Fruit fly (Drosophila melanogaster): ENCODE results near the gene CG1677.

CG1677 gene

DNA sequence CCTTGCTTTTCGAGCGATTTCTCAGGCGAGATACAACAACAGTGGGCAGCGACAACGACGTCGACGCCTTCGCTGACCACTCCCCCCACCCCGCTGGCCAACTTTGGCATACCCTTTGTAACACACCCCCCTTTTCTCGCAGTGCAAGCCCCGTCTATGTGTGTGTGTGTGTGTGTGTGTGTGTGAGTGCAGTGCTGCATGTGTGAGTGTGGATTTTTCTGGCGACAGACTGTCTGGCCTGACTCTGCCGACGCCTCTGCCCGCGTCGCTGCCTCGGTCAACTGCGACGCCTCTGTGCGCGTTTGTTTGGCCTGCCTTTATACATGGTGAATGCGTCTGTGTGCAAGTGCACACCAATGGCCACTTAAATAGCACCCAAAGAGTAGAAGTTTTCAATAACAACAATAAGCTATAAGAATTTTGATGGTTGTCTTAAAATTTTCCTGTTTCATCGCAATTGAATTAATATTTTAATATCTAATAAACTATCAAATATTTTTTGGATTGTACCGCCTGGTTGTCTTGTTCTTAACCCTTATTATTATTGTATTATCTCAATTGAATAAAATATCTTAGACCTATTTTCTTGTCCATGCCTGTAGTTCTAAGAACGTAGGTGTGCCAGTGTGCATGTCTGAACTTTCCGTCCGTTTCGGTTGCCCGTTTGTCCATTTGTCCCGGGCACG lies 111.6 kb downstream of the CG1677 start (continued):
- TF ChIP-seq unc-4 (GFP tag; IDR thresholded peaks at IDR 0.05; ENCODE audit: partially characterized antibody) = no peak
- TF ChIP-seq mirr (GFP tag; optimal IDR thresholded peaks at IDR 0.05) = no peak
- peak; percentile 74; the same call in 1 of the 3 replicates for TF ChIP-seq jigr1 (GFP tag; IDR thresholded peaks at IDR 0.05)
- TF ChIP-seq NFAT (GFP tag; IDR thresholded peaks at IDR 0.05) = no peak
- TF ChIP-seq CG4730 (GFP tag; IDR thresholded peaks at IDR 0.05) = peak; percentile 52
- TF ChIP-seq CG10431 (GFP tag; optimal IDR thresholded peaks at IDR 0.05) = peak; percentile 96
- peak; percentile 87 for TF ChIP-seq CG31441 (GFP tag; IDR thresholded peaks at IDR 0.05)
- TF ChIP-seq CG10979 (tag; optimal IDR thresholded peaks at IDR 0.05) = peak; percentile 97
- peak; percentile 84 for TF ChIP-seq ewg (GFP tag; optimal IDR thresholded peaks at IDR 0.05)
- TF ChIP-seq Antp (GFP tag; optimal IDR thresholded peaks at IDR 0.05) = no peak
- peak; percentile 51 for TF ChIP-seq exex (tag; optimal IDR thresholded peaks at IDR 0.05)
- TF ChIP-seq tap (tag; optimal IDR thresholded peaks at IDR 0.05) = peak; percentile 95
- TF ChIP-seq CG5245 (GFP tag; optimal IDR thresholded peaks at IDR 0.05) = peak; percentile 65
- peak; percentile 81 for TF ChIP-seq CG9437 (GFP tag; optimal IDR thresholded peaks at IDR 0.05)
- TF ChIP-seq CG32767 (GFP tag; IDR thresholded peaks at IDR 0.05) = peak; percentile 74
- TF ChIP-seq Trl (optimal IDR thresholded peaks at IDR 0.05) = no peak
- TF ChIP-seq Trl (GFP tag; optimal IDR thresholded peaks at IDR 0.05) = no peak
- TF ChIP-seq CG1792 (GFP tag; optimal IDR thresholded peaks at IDR 0.05) = no peak
- peak; percentile 89 for TF ChIP-seq zfh1 (GFP tag; IDR thresholded peaks at IDR 0.05)
- TF ChIP-seq CG14667 (GFP tag; IDR thresholded peaks at IDR 0.05) = peak; percentile 46; the same call in 1 of the 2 replicates
- TF ChIP-seq CG12299 (tag; optimal IDR thresholded peaks at IDR 0.05) = peak; percentile 93
- TF ChIP-seq Hr51 (GFP tag; optimal IDR thresholded peaks at IDR 0.05) = peak in 1 of 2 experiments; percentile 94
- TF ChIP-seq CG12769 (tag; optimal IDR thresholded peaks at IDR 0.05) = peak; percentile 7
- peak; percentile 82 for TF ChIP-seq CG1602 (GFP tag; optimal IDR thresholded peaks at IDR 0.05)
- TF ChIP-seq run (tag; optimal IDR thresholded peaks at IDR 0.05) = peak; percentile 92
- peak; percentile 63 for TF ChIP-seq Hand (GFP tag; optimal IDR thresholded peaks at IDR 0.05)
- TF ChIP-seq Opbp (GFP tag; IDR thresholded peaks at IDR 0.05; ENCODE audit: partially characterized antibody) = no peak
- TF ChIP-seq Hmx (GFP tag; optimal IDR thresholded peaks at IDR 0.05) = no peak
- TF ChIP-seq dysf (GFP tag; IDR thresholded peaks at IDR 0.05) = peak; percentile 86
- no peak for TF ChIP-seq gro (GFP tag; optimal IDR thresholded peaks at IDR 0.05)
- peak; percentile 57 for TF ChIP-seq CG2116 (GFP tag; optimal IDR thresholded peaks at IDR 0.05)
- no peak for TF ChIP-seq CkIIα-i1 (GFP tag; IDR thresholded peaks at IDR 0.05)
- peak; percentile 71 for TF ChIP-seq Hr3 (GFP tag; optimal IDR thresholded peaks at IDR 0.05)
- peak; percentile 87 for TF ChIP-seq lab (GFP tag; optimal IDR thresholded peaks at IDR 0.05)
- TF ChIP-seq dpn (GFP tag; optimal IDR thresholded peaks at IDR 0.05) = peak in 1 of 2 experiments; percentile 74
- peak; percentile 54 for TF ChIP-seq CG15514 (GFP tag; optimal IDR thresholded peaks at IDR 0.05)
- TF ChIP-seq nom (GFP tag; optimal IDR thresholded peaks at IDR 0.05) = peak; percentile 83
- peak; percentile 71 for TF ChIP-seq H15 (GFP tag; IDR thresholded peaks at IDR 0.05)
- TF ChIP-seq CG34422 (GFP tag; IDR thresholded peaks at IDR 0.05) = peak; percentile 82
- no peak for TF ChIP-seq pita (GFP tag; optimal IDR thresholded peaks at IDR 0.05)
- no peak for TF ChIP-seq Bgb (GFP tag; IDR thresholded peaks at IDR 0.05; ENCODE audit: partially characterized antibody)
- peak; percentile 95 for TF ChIP-seq nerfin-1 (tag; optimal IDR thresholded peaks at IDR 0.05)
- TF ChIP-seq Drgx (GFP tag; IDR thresholded peaks at IDR 0.05) = peak; percentile 82
- peak; percentile 87 for TF ChIP-seq stc (GFP tag; IDR thresholded peaks at IDR 0.05)
- TF ChIP-seq zen (tag; optimal IDR thresholded peaks at IDR 0.05) = peak; percentile 93
- TF ChIP-seq gfzf (GFP tag; optimal IDR thresholded peaks at IDR 0.05) = no peak
- TF ChIP-seq chm (GFP tag; IDR thresholded peaks at IDR 0.05) = peak; percentile 75
- peak; percentile 58 for TF ChIP-seq ind (GFP tag; optimal IDR thresholded peaks at IDR 0.05)
- peak; percentile 8 for TF ChIP-seq chn (GFP tag; optimal IDR thresholded peaks at IDR 0.05)

All from whole organism, embryonic.